Worm (Caenorhabditis elegans) whole organism, L3 larva: ENCODE measurements around the gene rpl-36.A.
A peak's percentile ranks its signal among the peaks of the same experiment; 100 is the strongest.

Source experiments
- R02D3.7 ChIP-seq: fragments of 150-350 bp; optimal IDR thresholded peaks from 2 replicates; lab custom pipeline; 2014; ENCODE audit warnings: missing biosample characterization, missing genetic modification characterization
- ZK546.5 ChIP-seq: sonication (generic microtip); optimal IDR thresholded peaks from 2 replicates; lab custom pipeline; 2017; ENCODE audit warnings: missing biosample characterization, missing genetic modification characterization
- ama-1 ChIP-seq: fragments of 150-350 bp; optimal IDR thresholded peaks from 2 replicates; lab custom pipeline; 2018
- ceh-16 ChIP-seq: sonication (generic microtip); optimal IDR thresholded peaks from 2 replicates; lab custom pipeline; 2017; ENCODE audit warnings: missing biosample characterization, missing genetic modification characterization
- ceh-28 ChIP-seq: fragments of 150-350 bp; optimal IDR thresholded peaks from 2 replicates; lab custom pipeline; 2014; ENCODE audit warnings: missing biosample characterization, missing genetic modification reagents, missing genetic modification characterization
- ceh-82 ChIP-seq: fragments of 150-350 bp; optimal IDR thresholded peaks from 2 replicates; lab custom pipeline; 2014; ENCODE audit warnings: missing biosample characterization, missing genetic modification characterization
- ceh-9 ChIP-seq: sonication (generic microtip); optimal IDR thresholded peaks from 2 replicates; lab custom pipeline; 2018; ENCODE audit warnings: missing biosample characterization, missing genetic modification characterization
- egl-27 ChIP-seq: sonication (generic microtip); optimal IDR thresholded peaks from 4 replicates; lab custom pipeline; 2017; ENCODE audit warnings: missing biosample characterization, missing genetic modification reagents, missing genetic modification characterization
- egl-5 ChIP-seq: fragments of 150-350 bp; optimal IDR thresholded peaks from 2 replicates; lab custom pipeline; 2017; ENCODE audit warnings: missing biosample characterization, missing genetic modification reagents, missing genetic modification characterization, inconsistent platforms
- elt-1 ChIP-seq: fragments of 150-350 bp; optimal IDR thresholded peaks from 2 replicates; lab custom pipeline; 2014; ENCODE audit warnings: missing biosample characterization, missing genetic modification characterization
- elt-2 ChIP-seq: sonication (generic microtip); optimal IDR thresholded peaks from 2 replicates; lab custom pipeline; 2016; ENCODE audit warnings: missing genetic modification reagents, mild to moderate bottlenecking, missing genetic modification characterization, missing compliant biosample characterization
- elt-3 ChIP-seq, 3 experiments: fragments of 150-350 bp in 1 of 3; sonication (generic microtip) in 2 of 3; optimal IDR thresholded peaks; 2 replicates in 2 of 3; 4 replicates in 1 of 3; lab custom pipeline; 2014 to 2017; ENCODE audit warnings: missing biosample characterization in 3 of 3, missing genetic modification characterization in 3 of 3
- fkh-10 ChIP-seq: sonication (generic microtip); optimal IDR thresholded peaks from 2 replicates; lab custom pipeline; 2017; ENCODE audit warnings: missing biosample characterization, missing genetic modification reagents, missing genetic modification characterization
- fkh-2 ChIP-seq: fragments of 150-350 bp; optimal IDR thresholded peaks from 2 replicates; lab custom pipeline; 2014; ENCODE audit warnings: missing biosample characterization, missing genetic modification reagents, missing genetic modification characterization
- hmg-11 ChIP-seq: sonication (generic microtip); optimal IDR thresholded peaks from 2 replicates; lab custom pipeline; 2016; ENCODE audit warnings: missing genetic modification characterization, missing compliant biosample characterization
- jun-1 ChIP-seq: fragments of 150-350 bp; optimal IDR thresholded peaks from 2 replicates; lab custom pipeline; 2014; ENCODE audit warnings: missing biosample characterization, missing genetic modification reagents, missing genetic modification characterization
- lin-15B ChIP-seq: fragments of 150-350 bp; optimal IDR thresholded peaks from 2 replicates; lab custom pipeline; 2014; ENCODE audit warnings: missing biosample characterization, missing genetic modification characterization
- lin-39 ChIP-seq: fragments of 150-350 bp; optimal IDR thresholded peaks from 2 replicates; lab custom pipeline; 2018; ENCODE audit warnings: missing biosample characterization, missing genetic modification reagents, missing genetic modification characterization
- lsy-12 ChIP-seq: sonication (generic microtip); optimal IDR thresholded peaks from 2 replicates; lab custom pipeline; 2016; ENCODE audit warnings: mild to moderate bottlenecking, missing genetic modification characterization, missing compliant biosample characterization
- mml-1 ChIP-seq: fragments of 150-350 bp; sonication (generic microtip); optimal IDR thresholded peaks from 3 replicates; lab custom pipeline; 2014; ENCODE audit warnings: missing biosample characterization, missing genetic modification characterization
- nfya-1 ChIP-seq: sonication (generic microtip); optimal IDR thresholded peaks from 2 replicates; lab custom pipeline; 2017; ENCODE audit warnings: missing genetic modification characterization, mild to moderate bottlenecking, missing compliant biosample characterization, antibody characterized with exemption, moderate library complexity; ENCODE audit not compliant: insufficient read depth
- nhr-12 ChIP-seq: fragments of 150-350 bp; optimal IDR thresholded peaks from 2 replicates; lab custom pipeline; 2014; ENCODE audit warnings: missing biosample characterization, missing genetic modification characterization
- nhr-23 ChIP-seq: fragments of 150-350 bp; optimal IDR thresholded peaks from 2 replicates; lab custom pipeline; 2014; ENCODE audit warnings: missing biosample characterization, missing genetic modification reagents, missing genetic modification characterization
- nhr-237 ChIP-seq: fragments of 150-350 bp; optimal IDR thresholded peaks from 2 replicates; lab custom pipeline; 2014; ENCODE audit warnings: missing biosample characterization, missing genetic modification characterization
- nhr-25 ChIP-seq: sonication (generic microtip); optimal IDR thresholded peaks from 2 replicates; lab custom pipeline; 2017; ENCODE audit warnings: missing biosample characterization, missing genetic modification characterization
- nhr-28 ChIP-seq: fragments of 150-350 bp; optimal IDR thresholded peaks from 2 replicates; lab custom pipeline; 2014; ENCODE audit warnings: missing biosample characterization, missing genetic modification characterization
- nhr-76 ChIP-seq: fragments of 150-350 bp; sonication (generic microtip); optimal IDR thresholded peaks from 5 replicates; lab custom pipeline; 2014; ENCODE audit warnings: missing biosample characterization, missing genetic modification characterization
- nhr-77 ChIP-seq: fragments of 150-350 bp; optimal IDR thresholded peaks from 2 replicates; lab custom pipeline; 2014; ENCODE audit warnings: missing biosample characterization, missing genetic modification characterization
- pha-4 ChIP-seq: fragments of 150-350 bp; optimal IDR thresholded peaks from 2 replicates; lab custom pipeline; 2014; ENCODE audit warnings: missing biosample characterization, missing genetic modification reagents, missing genetic modification characterization
- pqm-1 ChIP-seq: fragments of 150-350 bp; optimal IDR thresholded peaks from 2 replicates; lab custom pipeline; 2017; ENCODE audit warnings: missing biosample characterization, missing genetic modification characterization, inconsistent platforms
- sea-2 ChIP-seq: fragments of 150-350 bp; sonication (generic microtip); optimal IDR thresholded peaks from 4 replicates; lab custom pipeline; 2014; ENCODE audit warnings: missing biosample characterization, missing genetic modification reagents, missing genetic modification characterization
- skn-1 ChIP-seq: fragments of 150-350 bp; optimal IDR thresholded peaks from 2 replicates; lab custom pipeline; 2014; ENCODE audit warnings: missing biosample characterization, missing genetic modification characterization
- snpc-4 ChIP-seq: fragments of 150-350 bp; optimal IDR thresholded peaks from 2 replicates; lab custom pipeline; 2014; ENCODE audit warnings: missing biosample characterization, missing genetic modification characterization
- tbx-2 ChIP-seq: sonication (generic microtip); optimal IDR thresholded peaks from 2 replicates; lab custom pipeline; 2016; ENCODE audit warnings: mild to moderate bottlenecking, missing genetic modification characterization, missing compliant biosample characterization
- unc-62 ChIP-seq: fragments of 150-350 bp; sonication (generic microtip); optimal IDR thresholded peaks from 4 replicates; lab custom pipeline; 2014; ENCODE audit warnings: missing biosample characterization, missing genetic modification reagents, missing genetic modification characterization
- ztf-11 ChIP-seq: fragments of 150-350 bp; optimal IDR thresholded peaks from 2 replicates; lab custom pipeline; 2014; ENCODE audit warnings: missing biosample characterization, missing genetic modification characterization
- ztf-4 ChIP-seq: fragments of 150-350 bp; optimal IDR thresholded peaks from 2 replicates; lab custom pipeline; 2014; ENCODE audit warnings: missing biosample characterization, missing genetic modification characterization

The rpl-36.A gene

ce11 chrII:11128989-11129388 lies 32.0 kb upstream of the rpl-36.A start, which contains the start of gene F40F8.3:
F40F8.3 (plus strand) TSS chrII:11129289.
- no peak for TF ChIP-seq egl-27 (tag; lab: Kevin White, UChicago)
- TF ChIP-seq nhr-28 (tag; lab: Kevin White, UChicago) = no peak
- no peak for TF ChIP-seq mml-1 (tag; lab: Kevin White, UChicago)
- TF ChIP-seq elt-3 (tag; optimal IDR thresholded peaks at IDR 0.05; lab: Kevin White, UChicago) = no peak
- TF ChIP-seq tbx-2 (tag; lab: Kevin White, UChicago) = no peak
- no peak for TF ChIP-seq ZK546.5
- no peak for TF ChIP-seq nhr-25 (tag; lab: Kevin White, UChicago)
- TF ChIP-seq ceh-16 (tag; lab: Kevin White, UChicago) = no peak
- TF ChIP-seq, all 47 proteins: peak for 0

- TF ChIP-seq egl-5 (tag; lab: Kevin White, UChicago) = no peak
- no peak for TF ChIP-seq nhr-12 (tag; lab: Kevin White, UChicago)
- TF ChIP-seq jun-1 (tag; lab: Kevin White, UChicago) = no peak
- no peak for TF ChIP-seq pha-4
- no peak for TF ChIP-seq lin-15B (tag; lab: Kevin White, UChicago)
- TF ChIP-seq ZK546.5 = no peak
- TF ChIP-seq elt-1 (tag; lab: Kevin White, UChicago) = no peak
- TF ChIP-seq unc-62 (GFP tag; lab: Kevin White, UChicago) = no peak
- no peak for TF ChIP-seq ceh-82 (tag; lab: Kevin White, UChicago)
- TF ChIP-seq R02D3.7 (tag; lab: Kevin White, UChicago) = no peak
- TF ChIP-seq ceh-9 (tag; lab: Kevin White, UChicago) = no peak
- no peak for TF ChIP-seq tbx-2 (tag; lab: Kevin White, UChicago)
- TF ChIP-seq egl-27 (tag; lab: Kevin White, UChicago) = no peak
- TF ChIP-seq elt-3 (tag; optimal IDR thresholded peaks at IDR 0.05; lab: Kevin White, UChicago) = no peak
- TF ChIP-seq pqm-1 (tag; lab: Kevin White, UChicago) = no peak
- TF ChIP-seq fkh-2 (tag; lab: Kevin White, UChicago) = no peak
- no peak for TF ChIP-seq sea-2 (GFP tag; lab: Kevin White, UChicago)
- no peak for TF ChIP-seq ama-1 (lab: Kevin White, UChicago)
- no peak for TF ChIP-seq ztf-4 (tag; lab: Kevin White, UChicago)
- TF ChIP-seq mml-1 (tag; lab: Kevin White, UChicago) = no peak
Observed at ce11 chrII:11127364-11127763, 30.4 kb upstream of the rpl-36.A start, which contains the start of gene F40F8.1. F40F8.1 (plus strand) TSS chrII:11127664.

- TF ChIP-seq lin-15B (tag; lab: Kevin White, UChicago) = peak; percentile 79
- TF ChIP-seq nhr-237 (tag; lab: Kevin White, UChicago) = no peak
- TF ChIP-seq nfya-1 (tag; lab: Kevin White, UChicago) = peak; percentile 93
- peak; percentile 1 for TF ChIP-seq lsy-12
- TF ChIP-seq lin-39 (tag; lab: Kevin White, UChicago) = peak; percentile 96
- TF ChIP-seq nhr-23 = peak; percentile 84
- TF ChIP-seq mml-1 (tag; lab: Kevin White, UChicago) = no peak
- peak; percentile 28 for TF ChIP-seq pqm-1 (tag; lab: Kevin White, UChicago)
- TF ChIP-seq hmg-11 = peak; percentile 35
- TF ChIP-seq nhr-77 = no peak
- peak; percentile 9 for TF ChIP-seq fkh-10 (GFP tag; lab: Kevin White, UChicago)
- TF ChIP-seq nhr-25 (tag; lab: Kevin White, UChicago) = peak; percentile 65
- TF ChIP-seq jun-1 (tag; lab: Kevin White, UChicago) = no peak
- peak; percentile 16 for TF ChIP-seq elt-2 (tag; lab: Kevin White, UChicago)
- TF ChIP-seq ama-1 (lab: Kevin White, UChicago) = no peak
- TF ChIP-seq skn-1 = no peak
- TF ChIP-seq snpc-4 (tag; lab: Kevin White, UChicago) = peak; percentile 58
- TF ChIP-seq pha-4 = peak; percentile 84
- TF ChIP-seq ceh-28 (tag; lab: Kevin White, UChicago) = no peak
- TF ChIP-seq nhr-76 = no peak
- no peak for TF ChIP-seq ztf-4 (tag; lab: Kevin White, UChicago)
- TF ChIP-seq ztf-11 (tag; lab: Kevin White, UChicago) = no peak
Observed at ce11 chrII:11126312-11127000, 29.5 kb upstream of the rpl-36.A start, which contains the start of the genes rps-9 and lsm-1. rps-9 (minus strand) TSS chrII:11126362. lsm-1 (plus strand) TSS chrII:11126950.
